Worm (Caenorhabditis elegans) whole organism, L3 larva: Measurements from ENCODE around the gene efk-1.

ENCODE experiments used
- ceh-9 ChIP-seq: sonication (generic microtip); optimal IDR thresholded peaks from 2 replicates; lab custom pipeline; 2018; ENCODE audit warnings: missing biosample characterization, missing genetic modification characterization
- nhr-11 ChIP-seq: fragments of 150-350 bp; optimal IDR thresholded peaks from 2 replicates; lab custom pipeline; 2014; ENCODE audit warnings: missing biosample characterization, missing genetic modification characterization

DNA sequence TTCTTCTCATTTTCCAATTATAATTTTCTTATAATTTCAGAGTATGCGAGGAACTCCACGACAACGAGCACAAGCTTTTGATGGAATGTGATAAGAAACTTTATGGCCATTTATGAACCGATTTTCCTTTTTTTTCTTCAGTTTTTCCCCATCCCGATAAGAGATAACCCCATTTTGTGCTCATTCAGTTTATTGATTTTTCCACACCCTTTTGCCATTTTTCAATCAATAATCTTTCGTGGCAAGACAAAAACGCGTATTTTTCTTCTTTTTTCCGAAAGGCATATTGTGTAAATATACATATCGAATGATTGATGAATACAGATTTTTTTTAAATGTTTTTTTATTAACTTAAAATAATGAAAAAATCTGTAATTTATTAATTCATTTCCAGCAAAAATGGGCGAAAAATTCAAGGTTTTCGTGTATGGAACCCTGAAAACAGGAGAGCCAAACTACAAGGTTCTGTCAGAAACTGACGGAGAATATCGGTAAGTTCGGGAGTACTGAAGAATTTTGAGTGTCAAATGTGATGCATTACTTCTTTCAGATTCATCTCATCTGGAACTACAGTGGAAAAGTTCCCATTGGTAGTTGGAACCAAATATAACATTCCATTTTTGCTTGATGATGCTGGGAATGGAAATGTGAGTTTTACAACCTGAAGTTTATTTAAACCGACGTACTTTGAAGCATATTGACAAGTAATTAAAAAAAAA is 3.9 kb downstream of the efk-1 start, which contains the start of gene F42A10.9:
- TF ChIP-seq ceh-9 (tag; lab: Kevin White, UChicago), result no peak
- TF ChIP-seq nhr-11 (tag; lab: Kevin White, UChicago), result no peak
